Worm (Caenorhabditis elegans): ENCODE results near the gene C46F9.5.

C46F9.5 gene

DNA sequence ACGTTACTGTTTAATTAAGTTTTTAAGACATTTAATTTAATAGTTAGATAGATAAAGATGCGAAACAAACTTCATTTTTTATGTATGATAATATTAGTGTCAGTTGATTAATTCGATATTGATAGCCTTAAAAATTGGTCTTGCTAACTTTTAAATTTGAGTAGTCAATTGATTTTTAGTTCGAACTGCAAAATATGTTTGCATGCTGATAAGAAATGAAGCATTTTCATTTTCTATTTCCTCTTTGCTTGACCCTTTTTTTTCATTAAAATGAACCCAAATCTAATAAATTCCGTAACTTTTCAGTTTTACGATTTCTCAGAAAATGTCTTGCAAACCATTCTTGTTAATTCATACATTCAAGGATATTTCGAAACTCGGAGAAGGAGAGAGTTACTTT, 9.7 kb downstream of the C46F9.5 start, which contains the start of gene math-22:
TSS of gene math-22 (plus strand) at position 301 of the 400 bp plus-strand sequence.
- TF ChIP-seq nhr-80 (tag; optimal IDR thresholded peaks at IDR 0.05) (peak; percentile 3), madf-6 (GFP tag; IDR thresholded peaks at IDR 0.05) (no peak)

DNA sequence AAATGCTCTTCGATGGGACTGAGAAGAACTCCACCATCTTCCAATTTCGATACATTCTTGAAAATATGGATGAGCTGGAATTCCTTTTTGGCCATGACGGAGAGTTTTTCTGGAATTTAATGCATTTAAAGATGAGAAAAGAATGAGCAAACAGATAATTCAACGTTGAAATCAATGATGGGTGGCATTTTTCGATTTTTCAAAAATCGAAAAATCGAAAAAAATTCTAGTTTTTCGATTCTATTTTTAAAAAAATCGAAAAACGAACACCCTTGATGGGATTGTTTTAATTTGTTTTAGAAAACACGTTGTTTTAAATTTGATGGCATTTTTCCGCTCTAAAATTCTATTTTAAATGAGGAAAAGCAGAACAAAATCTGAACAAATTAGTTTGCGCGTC, 17.4 kb downstream of the C46F9.5 start, which contains the start of gene math-31:
TSS of gene math-31 (minus strand) at position 101 of the 400 bp plus-strand sequence.
- TF ChIP-seq dpl-1 (GFP tag; optimal IDR thresholded peaks at IDR 0.05) (no peak), tbx-9 (tag; optimal IDR thresholded peaks at IDR 0.05; ENCODE audit: borderline replicate concordance) (no peak), C06A6.2 (GFP tag; conservative IDR thresholded peaks at IDR 0.05) (no peak), nhr-120 (GFP tag; IDR thresholded peaks at IDR 0.05) (no peak), ztf-18 (tag; optimal IDR thresholded peaks at IDR 0.05) (no peak), unc-62 (GFP tag; optimal IDR thresholded peaks at IDR 0.05) (no peak)

ce11 chrII:1917862-1918261, 22.5 kb downstream of the C46F9.5 start, which contains the start of gene bath-4:
TSS of gene bath-4 (minus strand) at chrII:1917962.
- peak; percentile 33 for TF ChIP-seq lsl-1 (GFP tag; optimal IDR thresholded peaks at IDR 0.05)
- TF ChIP-seq ccch-3 (GFP tag; optimal IDR thresholded peaks at IDR 0.05), result no peak

- TF ChIP-seq lsl-1 (GFP tag; optimal IDR thresholded peaks at IDR 0.05), result peak; percentile 52
- TF ChIP-seq Y95B8A.8 (GFP tag; IDR thresholded peaks at IDR 0.05), result no peak
These were observed 25.6 kb downstream of the C46F9.5 start, which contains the start of gene bath-7 for ce11 chrII:1921018-1921417. TSS of gene bath-7 (minus strand) at chrII:1921118.

DNA sequence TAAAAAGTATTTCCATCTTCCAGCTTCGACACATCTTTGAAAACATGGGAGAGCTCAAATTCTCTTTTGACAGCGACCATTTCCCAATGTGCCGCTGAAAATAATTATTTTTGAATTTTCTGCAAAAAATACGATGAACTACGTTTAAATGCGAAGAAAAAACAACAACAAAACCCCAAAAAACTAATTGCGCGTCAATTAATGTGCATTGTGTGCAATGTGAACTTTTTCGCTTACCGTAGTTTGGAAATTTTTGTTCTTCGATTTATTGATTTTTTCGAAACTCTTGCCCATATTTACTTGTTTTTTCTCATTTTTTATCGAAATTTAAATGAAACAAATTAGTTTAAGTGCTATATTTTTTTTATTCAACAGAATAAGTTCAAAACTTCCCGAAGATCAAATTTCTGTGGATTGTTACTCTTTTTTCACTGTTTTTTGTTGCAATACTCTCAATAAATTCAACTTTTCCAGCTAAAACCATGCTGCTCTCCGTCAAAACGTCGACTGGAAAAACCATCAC, 27.3 kb downstream of the C46F9.5 start, which contains the start of the genes bath-2 and F52C6.4:
TSS of gene bath-2 (minus strand) at position 101 of the 523 bp plus-strand sequence.
TSS of gene F52C6.4 (plus strand) at position 473 of the 523 bp plus-strand sequence.
- TF ChIP-seq let-607 (tag; optimal IDR thresholded peaks at IDR 0.05) (no peak), dpff-1 (tag; optimal IDR thresholded peaks at IDR 0.05) (no peak), Y53F4B.3 (GFP tag; IDR thresholded peaks at IDR 0.05) (no peak), sdz-38 (tag; optimal IDR thresholded peaks at IDR 0.05) (no peak), atf-7 (tag; optimal IDR thresholded peaks at IDR 0.05) (no peak), lsl-1 (GFP tag; optimal IDR thresholded peaks at IDR 0.05) (peak; percentile 84), madf-6 (GFP tag; IDR thresholded peaks at IDR 0.05) (peak; percentile 44; the same call in 1 of the 2 replicates), K12H6.12 (tag; optimal IDR thresholded peaks at IDR 0.05) (no peak)

DNA sequence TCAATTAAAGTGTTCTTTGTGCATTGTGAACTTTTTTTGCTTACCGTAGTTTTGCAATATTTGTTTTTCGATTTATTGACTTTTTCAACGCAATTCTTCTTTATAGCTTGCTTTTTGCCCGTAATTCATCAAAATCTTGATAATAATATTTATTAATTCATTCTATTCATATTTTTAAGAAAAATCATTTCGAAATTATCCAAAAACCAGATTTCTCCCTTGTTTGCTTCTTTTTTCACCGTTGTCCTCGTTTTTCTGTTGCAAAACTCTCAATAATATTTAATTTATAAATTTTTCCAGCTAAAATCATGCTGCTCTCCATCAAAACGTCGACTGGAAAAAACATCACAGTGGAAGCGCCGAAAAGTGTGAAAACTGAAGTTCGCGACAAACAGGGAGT, 29.1 kb downstream of the C46F9.5 start, which contains the start of gene F52C6.3:
TSS of gene F52C6.3 (plus strand) at position 301 of the 400 bp plus-strand sequence.
- TF ChIP-seq nhr-80 (tag; optimal IDR thresholded peaks at IDR 0.05) (no peak), rcor-1 (GFP tag; IDR thresholded peaks at IDR 0.05) (no peak), mes-4 (tag; optimal IDR thresholded peaks at IDR 0.05) (no peak), Y53F4B.3 (GFP tag; IDR thresholded peaks at IDR 0.05) (no peak), lsl-1 (GFP tag; optimal IDR thresholded peaks at IDR 0.05) (peak; percentile 51)

DNA sequence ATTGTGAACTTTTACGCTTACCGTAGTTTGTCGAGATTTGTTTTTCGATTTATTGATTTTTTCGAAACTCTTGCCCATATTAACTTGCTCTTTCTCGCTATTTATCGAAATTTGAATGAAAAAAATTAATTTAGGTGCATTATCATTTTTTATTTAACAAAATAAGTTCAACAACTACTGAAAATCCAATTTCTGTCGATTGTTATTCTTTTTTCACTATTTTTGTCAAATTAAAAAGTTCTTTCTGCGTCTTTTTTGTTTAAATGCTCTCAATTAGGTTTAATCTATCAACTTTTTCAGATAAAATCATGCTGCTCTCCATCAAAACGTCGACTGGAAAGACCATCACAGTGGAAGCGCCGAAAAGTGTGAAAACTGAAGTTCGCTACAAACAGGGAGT, 30.8 kb downstream of the C46F9.5 start, which contains the start of gene F52C6.2:
TSS of gene F52C6.2 (plus strand) at position 301 of the 400 bp plus-strand sequence.
- TF ChIP-seq ztf-22 (GFP tag; optimal IDR thresholded peaks at IDR 0.05) (no peak), aptf-3 (GFP tag; IDR thresholded peaks at IDR 0.05) (no peak), lin-40 (tag; optimal IDR thresholded peaks at IDR 0.05) (no peak), rcor-1 (GFP tag; IDR thresholded peaks at IDR 0.05) (no peak), mel-28 (tag; optimal IDR thresholded peaks at IDR 0.05; ENCODE audit: borderline replicate concordance) (no peak), rpc-1 (optimal IDR thresholded peaks at IDR 0.05) (no peak), rpc-1 (tag; optimal IDR thresholded peaks at IDR 0.05) (no peak), somi-1 (GFP tag; optimal IDR thresholded peaks at IDR 0.05) (no peak), B0019.2 (GFP tag; conservative IDR thresholded peaks at IDR 0.05) (no peak), nfya-1 (tag; optimal IDR thresholded peaks at IDR 0.05; ENCODE audit: borderline replicate concordance, insufficient read depth) (no peak)
